Worm (Caenorhabditis elegans): ENCODE results near the gene F20G2.2.

F20G2.2 gene

DNA sequence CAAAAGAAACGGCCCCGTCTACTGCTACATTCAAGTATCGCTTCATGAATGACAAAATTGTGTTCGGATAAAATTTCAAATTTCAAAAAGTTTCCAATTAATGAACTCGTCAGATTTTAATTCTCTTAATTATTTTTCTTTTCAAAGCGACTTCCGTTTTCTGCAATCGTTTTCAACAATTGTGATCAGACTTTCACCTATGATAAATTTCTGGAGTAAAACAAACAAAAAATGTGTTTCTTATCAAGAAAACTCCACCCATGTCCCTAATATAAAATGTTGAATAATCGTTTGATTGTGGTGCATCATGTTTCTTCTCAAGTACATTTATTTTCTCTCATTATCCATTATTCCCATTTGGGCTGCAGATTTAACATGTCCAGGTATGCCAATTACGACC lies 15.0 kb upstream of the F20G2.2 start, which contains the start of gene F20G2.5:
TSS of gene F20G2.5 (plus strand) at position 301 of the 400 bp plus-strand sequence.
- TF ChIP-seq M03D4.4 (tag; optimal IDR thresholded peaks at IDR 0.05), result no peak
- TF ChIP-seq unc-120 (tag; optimal IDR thresholded peaks at IDR 0.05; ENCODE audit: poor library complexity, severe bottlenecking), result no peak
- no peak for TF ChIP-seq bed-3 (GFP tag; optimal IDR thresholded peaks at IDR 0.05)
- TF ChIP-seq zip-8 (tag; optimal IDR thresholded peaks at IDR 0.05), result no peak
- TF ChIP-seq ceh-83 (GFP tag; optimal IDR thresholded peaks at IDR 0.05), result no peak
- no peak for TF ChIP-seq nhr-2 (tag; optimal IDR thresholded peaks at IDR 0.05)
- TF ChIP-seq mep-1 (tag; optimal IDR thresholded peaks at IDR 0.05), result no peak
- TF ChIP-seq ces-1 (GFP tag; optimal IDR thresholded peaks at IDR 0.05), result no peak
- TF ChIP-seq elt-1 (tag; optimal IDR thresholded peaks at IDR 0.05; ENCODE audit: borderline replicate concordance, insufficient read depth), result no peak

DNA sequence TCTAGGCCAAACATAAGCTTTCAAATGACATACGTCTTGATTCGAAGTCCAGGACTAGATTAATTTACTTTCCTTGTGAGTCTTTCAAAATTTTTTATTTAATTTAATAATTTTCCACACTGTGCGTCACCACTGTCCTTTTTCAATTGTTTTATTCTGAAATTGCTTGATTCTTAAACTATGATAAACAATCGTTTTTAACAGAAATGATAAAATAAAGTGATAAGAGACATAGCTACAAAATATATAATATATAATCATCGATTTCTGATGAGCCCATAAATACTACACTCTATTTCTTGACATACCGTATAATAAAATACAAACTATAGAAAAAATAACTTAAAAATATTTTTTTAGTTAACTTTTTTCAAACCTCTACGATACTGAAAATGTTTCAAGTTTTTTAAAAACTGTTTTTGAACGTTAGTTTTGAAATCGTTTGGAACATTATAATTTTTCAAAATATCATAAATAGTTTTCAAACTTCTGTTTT lies 12.8 kb upstream of the F20G2.2 start, which contains the start of gene nas-24:
TSS of gene nas-24 (plus strand) at position 446 of the 496 bp plus-strand sequence.
- TF ChIP-seq mls-2 (tag; optimal IDR thresholded peaks at IDR 0.05) (no peak), unc-39 (tag; optimal IDR thresholded peaks at IDR 0.05) (no peak), sptf-1 (tag; optimal IDR thresholded peaks at IDR 0.05) (no peak), ceh-39 (tag; optimal IDR thresholded peaks at IDR 0.05) (no peak), cnd-1 (tag; optimal IDR thresholded peaks at IDR 0.05) (no peak), lin-13 (tag; optimal IDR thresholded peaks at IDR 0.05) (no peak), elt-3 (tag; optimal IDR thresholded peaks at IDR 0.05) (no peak), hlh-1 (tag; optimal IDR thresholded peaks at IDR 0.05) (no peak), nhr-2 (tag; optimal IDR thresholded peaks at IDR 0.05) (no peak), ceh-83 (GFP tag; optimal IDR thresholded peaks at IDR 0.05) (no peak), lsy-2 (tag; optimal IDR thresholded peaks at IDR 0.05) (no peak)

DNA sequence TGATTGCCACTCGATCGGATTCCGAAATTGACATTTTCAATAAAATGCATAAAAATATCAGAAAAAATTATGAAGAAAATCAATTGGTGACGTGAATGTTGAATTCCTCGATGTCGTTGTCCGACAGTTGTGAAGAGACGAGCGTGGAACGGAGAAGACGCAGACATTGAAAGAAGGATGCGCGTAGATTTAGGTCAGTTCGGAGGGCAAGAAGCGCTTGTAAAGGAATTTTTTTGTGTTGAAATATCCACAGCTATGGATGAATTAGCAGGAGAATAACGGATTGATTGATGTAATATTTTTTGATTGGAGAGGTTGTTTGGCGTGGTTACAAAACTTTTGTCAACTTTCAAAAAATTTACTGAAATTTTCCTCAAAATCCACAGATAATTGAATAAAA lies 12.2 kb upstream of the F20G2.2 start, which contains the start of gene F20G2.3:
TSS of gene F20G2.3 (minus strand) at position 101 of the 400 bp plus-strand sequence.
- TF ChIP-seq ces-1 (GFP tag; optimal IDR thresholded peaks at IDR 0.05) (no peak), elt-1 (tag; optimal IDR thresholded peaks at IDR 0.05; ENCODE audit: borderline replicate concordance, insufficient read depth) (no peak), lin-32 (GFP tag; optimal IDR thresholded peaks at IDR 0.05) (no peak), nhr-28 (tag; optimal IDR thresholded peaks at IDR 0.05) (no peak), mab-5 (tag; optimal IDR thresholded peaks at IDR 0.05) (no peak), cnd-1 (tag; optimal IDR thresholded peaks at IDR 0.05) (no peak), mls-2 (tag; optimal IDR thresholded peaks at IDR 0.05) (no peak), tbx-8 (GFP tag; optimal IDR thresholded peaks at IDR 0.05) (no peak), nhr-2 (tag; optimal IDR thresholded peaks at IDR 0.05) (no peak)

DNA sequence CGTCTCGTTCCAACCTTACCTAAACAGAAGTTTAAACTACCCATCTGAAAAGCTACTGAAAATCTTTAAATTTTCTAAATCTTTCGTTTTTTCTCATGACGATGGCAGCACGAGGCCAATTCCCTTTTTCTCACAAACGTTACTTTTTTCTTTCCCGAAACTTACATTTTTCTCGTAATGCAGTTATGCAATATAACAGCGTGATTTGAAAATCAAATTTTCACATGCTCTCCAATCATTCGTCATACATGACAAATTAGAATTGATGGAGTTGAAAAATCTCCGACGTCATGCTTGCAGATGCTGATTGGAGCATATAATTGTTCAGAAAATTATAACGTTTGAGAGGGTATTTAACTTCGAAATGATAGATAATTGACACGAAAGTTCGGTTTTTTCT lies 7.5 kb upstream of the F20G2.2 start:
- TF ChIP-seq elt-3 (tag; optimal IDR thresholded peaks at IDR 0.05), result no peak
- no peak for TF ChIP-seq ceh-43 (GFP tag; optimal IDR thresholded peaks at IDR 0.05)
- no peak for TF ChIP-seq lin-13 (tag; optimal IDR thresholded peaks at IDR 0.05)
- TF ChIP-seq blmp-1 (tag; optimal IDR thresholded peaks at IDR 0.05), result no peak
- TF ChIP-seq bed-3 (GFP tag; optimal IDR thresholded peaks at IDR 0.05), result no peak
- TF ChIP-seq nhr-76 (tag; optimal IDR thresholded peaks at IDR 0.05), result no peak
- no peak for TF ChIP-seq mep-1 (tag; optimal IDR thresholded peaks at IDR 0.05)
- TF ChIP-seq drap-1 (GFP tag; optimal IDR thresholded peaks at IDR 0.05), result no peak

DNA sequence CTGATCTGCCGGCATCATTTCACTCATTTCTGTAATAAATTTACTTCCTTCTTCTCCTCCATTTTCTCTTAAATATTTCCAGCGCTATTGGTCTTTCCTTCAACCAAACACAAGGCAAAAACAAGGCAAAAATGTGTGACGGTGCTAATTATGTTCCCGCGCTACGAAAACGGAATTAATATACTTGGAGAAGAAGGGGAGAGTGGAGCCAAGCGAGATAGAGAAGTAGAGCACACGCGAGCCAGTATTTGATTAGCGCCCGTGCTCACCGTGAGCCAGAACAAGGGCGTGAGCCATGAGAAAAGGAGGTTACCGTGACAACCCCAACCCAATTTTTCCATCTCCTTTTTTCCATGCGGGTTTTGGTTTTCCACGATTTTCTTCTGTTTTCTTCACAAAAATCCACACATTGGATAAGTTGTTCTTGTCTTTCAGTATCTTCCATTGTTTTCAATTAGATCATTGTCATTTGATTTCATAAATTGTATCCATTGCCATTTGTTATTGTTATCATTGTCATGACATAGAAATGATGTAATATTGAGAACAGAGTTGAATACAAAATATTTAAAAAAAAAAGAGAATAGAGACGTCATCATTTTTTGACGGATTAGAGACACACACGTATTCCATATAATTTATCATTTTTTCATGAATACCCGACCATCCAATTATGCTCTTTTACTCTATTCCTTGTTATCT lies 6.4 kb upstream of the F20G2.2 start, which contains the start of gene F20G2.6:
TSS of gene F20G2.6 (plus strand) at position 652 of the 702 bp plus-strand sequence.
- peak; percentile 59 for TF ChIP-seq ces-1 (GFP tag; optimal IDR thresholded peaks at IDR 0.05)
- TF ChIP-seq elt-3 (tag; optimal IDR thresholded peaks at IDR 0.05), result no peak

- TF ChIP-seq zip-8 (tag; optimal IDR thresholded peaks at IDR 0.05) (no peak), nhr-28 (tag; optimal IDR thresholded peaks at IDR 0.05) (no peak), lin-32 (GFP tag; optimal IDR thresholded peaks at IDR 0.05) (no peak), mep-1 (tag; optimal IDR thresholded peaks at IDR 0.05) (no peak), ces-1 (GFP tag; optimal IDR thresholded peaks at IDR 0.05) (peak; percentile 32), ceh-39 (tag; optimal IDR thresholded peaks at IDR 0.05) (no peak), pha-4 (tag; optimal IDR thresholded peaks at IDR 0.05) (no peak), bed-3 (GFP tag; optimal IDR thresholded peaks at IDR 0.05) (no peak), blmp-1 (tag; optimal IDR thresholded peaks at IDR 0.05) (no peak)
Observed at ce11 chrV:13757349-13757748, 1.1 kb upstream of the F20G2.2 start.
